Fruit fly (Drosophila melanogaster): ENCODE data around the gene CG3308.

The CG3308 gene

dm6 chr3R:21223453-21224057, 50.1 kb downstream of the CG3308 start, which contains the start of the genes CG3337 and Nelf-A (continued):
- TF ChIP-seq Neu2 (GFP tag; optimal IDR thresholded peaks at IDR 0.05; ENCODE audit: borderline replicate concordance) (peak; percentile 22), klu (GFP tag; IDR thresholded peaks at IDR 0.05) (no peak), pho (GFP tag; optimal IDR thresholded peaks at IDR 0.05) (peak; percentile 84), CG12744 (GFP tag; optimal IDR thresholded peaks at IDR 0.05) (peak; percentile 65), toy (GFP tag; IDR thresholded peaks at IDR 0.05) (no peak), Deaf1 (tag; optimal IDR thresholded peaks at IDR 0.05) (no peak), Optix (GFP tag; IDR thresholded peaks at IDR 0.05) (no peak; the same call in 2 of the 3 replicates), CrebB (tag; optimal IDR thresholded peaks at IDR 0.05) (peak; percentile 53), CG18619 (GFP tag; optimal IDR thresholded peaks at IDR 0.05) (peak; percentile 70), CG2875 (GFP tag; optimal IDR thresholded peaks at IDR 0.05) (no peak), bowl (GFP tag; IDR thresholded peaks at IDR 0.05) (no peak), tx (GFP tag; optimal IDR thresholded peaks at IDR 0.05) (peak; percentile 58), pzg (GFP tag; optimal IDR thresholded peaks at IDR 0.05) (peak; percentile 97), CG5180 (GFP tag; optimal IDR thresholded peaks at IDR 0.05) (no peak), rib (GFP tag; IDR thresholded peaks at IDR 0.05) (peak; percentile 82), CG3838 (GFP tag; optimal IDR thresholded peaks at IDR 0.05) (no peak), ems (GFP tag; optimal IDR thresholded peaks at IDR 0.05) (peak; percentile 64), grau (tag; optimal IDR thresholded peaks at IDR 0.05) (peak; percentile 65), Ravus (GFP tag; IDR thresholded peaks at IDR 0.05) (no peak), hth (optimal IDR thresholded peaks at IDR 0.05) (no peak), CG7556 (GFP tag; optimal IDR thresholded peaks at IDR 0.05) (no peak), bsh (GFP tag; optimal IDR thresholded peaks at IDR 0.05) (peak in 1 of 2 experiments; percentile 50), Doc2 (GFP tag; IDR thresholded peaks at IDR 0.05) (no peak), Vsx1 (GFP tag; optimal IDR thresholded peaks at IDR 0.05) (no peak), CG12769 (tag; optimal IDR thresholded peaks at IDR 0.05) (no peak), Fer2 (tag; optimal IDR thresholded peaks at IDR 0.05) (no peak), h (optimal IDR thresholded peaks at IDR 0.05) (no peak), CG7928 (GFP tag; optimal IDR thresholded peaks at IDR 0.05) (peak; percentile 62), disco-r (GFP tag; optimal IDR thresholded peaks at IDR 0.05) (peak; percentile 44), CG13894 (tag; optimal IDR thresholded peaks at IDR 0.05) (peak; percentile 58), CG12942 (GFP tag; optimal IDR thresholded peaks at IDR 0.05) (peak; percentile 67), hb (GFP tag; IDR thresholded peaks at IDR 0.05; ENCODE audit: partially characterized antibody) (peak; percentile 78), hbn (GFP tag; IDR thresholded peaks at IDR 0.05; ENCODE audit: partially characterized antibody) (peak; percentile 73), sna (GFP tag; IDR thresholded peaks at IDR 0.05; ENCODE audit: partially characterized antibody) (0 out of 2 replicates have a peak, but pooled peaks have one; percentile 29), CG10147 (GFP tag; optimal IDR thresholded peaks at IDR 0.05) (peak; percentile 44), zf30C (GFP tag; optimal IDR thresholded peaks at IDR 0.05) (no peak), CG31365 (tag; optimal IDR thresholded peaks at IDR 0.05) (peak; percentile 20), mam (GFP tag; optimal IDR thresholded peaks at IDR 0.05) (peak; percentile 88), BtbVII (GFP tag; optimal IDR thresholded peaks at IDR 0.05) (peak; percentile 47), CG7987 (GFP tag; optimal IDR thresholded peaks at IDR 0.05) (peak; percentile 89), CHES-1-like (GFP tag; optimal IDR thresholded peaks at IDR 0.05) (peak; percentile 91), sug (tag; optimal IDR thresholded peaks at IDR 0.05) (peak; percentile 97), CG9727 (GFP tag; optimal IDR thresholded peaks at IDR 0.05) (peak; percentile 59), unc-4 (GFP tag; IDR thresholded peaks at IDR 0.05; ENCODE audit: partially characterized antibody) (peak; percentile 82), CG7372 (GFP tag; IDR thresholded peaks at IDR 0.05) (0 out of 2 replicates have a peak, but pooled peaks have one; percentile 48), pros (GFP tag; optimal IDR thresholded peaks at IDR 0.05) (no peak), CG7745 (tag; optimal IDR thresholded peaks at IDR 0.05) (no peak), abd-A (tag; optimal IDR thresholded peaks at IDR 0.05) (no peak), tap (tag; optimal IDR thresholded peaks at IDR 0.05) (no peak), Xrp1 (GFP tag; IDR thresholded peaks at IDR 0.05) (peak; percentile 67)
